Fruit fly (Drosophila melanogaster) whole organism, embryonic: ENCODE data around the gene CG11970.

Source experiments
- Blimp-1 ChIP-seq: fragments of 200-800 bp; sonication (Bioruptor generic); optimal IDR thresholded peaks from 3 replicates; lab custom pipeline; 2018; ENCODE audit warnings: missing biosample characterization, missing genetic modification characterization, mild to moderate bottlenecking, moderate library complexity, missing genetic modification reagents
- BtbVII ChIP-seq: fragments of 200-800 bp; sonication (Bioruptor generic); optimal IDR thresholded peaks from 3 replicates; lab custom pipeline; 2017; ENCODE audit warnings: missing biosample characterization, mild to moderate bottlenecking, missing genetic modification characterization
- CG10209 ChIP-seq: fragments of 200-800 bp; sonication (Bioruptor generic); optimal IDR thresholded peaks from 3 replicates; lab custom pipeline; 2017; ENCODE audit warnings: missing biosample characterization, mild to moderate bottlenecking, missing genetic modification characterization, missing genetic modification reagents
- CG12299 ChIP-seq: fragments of 200-800 bp; sonication (Bioruptor generic); optimal IDR thresholded peaks from 2 replicates; lab custom pipeline; 2018; ENCODE audit warnings: missing biosample characterization, mild to moderate bottlenecking, missing genetic modification characterization
- CG12391 ChIP-seq: fragments of 200-800 bp; sonication (Bioruptor generic); optimal IDR thresholded peaks from 3 replicates; lab custom pipeline; 2018; ENCODE audit warnings: missing biosample characterization, mild to moderate bottlenecking, missing genetic modification characterization, moderate library complexity
- CG13287 ChIP-seq: fragments of 200-800 bp; sonication (Bioruptor generic); IDR thresholded peaks from 2 replicates; pipeline ENCODE4 v1.3.6; 2022; ENCODE audit warnings: missing biosample characterization, missing genetic modification characterization; ENCODE audit not compliant: partially characterized antibody
- CG15269 ChIP-seq: fragments of 200-800 bp; sonication (Bioruptor generic); optimal IDR thresholded peaks from 2 replicates; lab custom pipeline; 2018; ENCODE audit warnings: missing biosample characterization, mild to moderate bottlenecking, missing genetic modification characterization, moderate library complexity
- CG18262 ChIP-seq: fragments of 200-800 bp; optimal IDR thresholded peaks from 3 replicates; lab custom pipeline; 2019; ENCODE audit warnings: missing biosample characterization, mild to moderate bottlenecking, missing genetic modification characterization, moderate library complexity
- CG2202 ChIP-seq: fragments of 200-800 bp; sonication (Bioruptor generic); optimal IDR thresholded peaks from 2 replicates; lab custom pipeline; 2018; ENCODE audit warnings: missing biosample characterization, mild to moderate bottlenecking, missing genetic modification characterization
- CG3726 ChIP-seq: fragments of 200-800 bp; sonication (Bioruptor generic); IDR thresholded peaks from 3 replicates; pipeline ENCODE4, ENCODE4 v1.3.6; 2022; ENCODE audit warnings: missing biosample characterization, missing genetic modification characterization
- CG3995 ChIP-seq: fragments of 200-800 bp; sonication (Bioruptor generic); optimal IDR thresholded peaks from 3 replicates; lab custom pipeline; 2016; ENCODE audit warnings: missing biosample characterization, missing genetic modification characterization
- CG4820 ChIP-seq: fragments of 200-800 bp; sonication (Bioruptor generic); optimal IDR thresholded peaks from 3 replicates; lab custom pipeline; 2016; ENCODE audit warnings: missing biosample characterization, missing genetic modification characterization
- CG5245 ChIP-seq: fragments of 200-800 bp; sonication (Bioruptor generic); optimal IDR thresholded peaks from 3 replicates; lab custom pipeline; 2016; ENCODE audit warnings: missing biosample characterization, missing genetic modification characterization
- CG6791 ChIP-seq: fragments of 200-800 bp; sonication (Bioruptor generic); IDR thresholded peaks from 3 replicates; pipeline ENCODE4 v1.3.6; 2022; ENCODE audit warnings: missing biosample characterization, missing genetic modification characterization; ENCODE audit not compliant: partially characterized antibody
- CG8281 ChIP-seq: fragments of 200-800 bp; sonication (Bioruptor generic); optimal IDR thresholded peaks from 2 replicates; lab custom pipeline; 2018; ENCODE audit warnings: missing biosample characterization, mild to moderate bottlenecking, missing genetic modification characterization, moderate library complexity
- CrebB ChIP-seq: fragments of 200-800 bp; sonication (Bioruptor generic); optimal IDR thresholded peaks from 3 replicates; lab custom pipeline; 2018; ENCODE audit warnings: missing biosample characterization, mild to moderate bottlenecking, missing genetic modification characterization
- D ChIP-seq, 2 experiments: fragments of 200-800 bp in 1 of 2; fragments of >200 bp in 1 of 2; sonication (Bioruptor generic) in 1 of 2; optimal IDR thresholded peaks; 2 replicates in 1 of 2; 3 replicates in 1 of 2; lab custom pipeline; 2017; ENCODE audit warnings: mild to moderate bottlenecking in 1 of 2, missing biosample characterization in 1 of 2, missing genetic modification characterization in 1 of 2, missing genetic modification reagents in 1 of 2
- Doc3 ChIP-seq: fragments of 200-800 bp; sonication (Bioruptor generic); IDR thresholded peaks from 3 replicates; pipeline ENCODE4 v1.3.6; 2022; ENCODE audit warnings: missing biosample characterization, missing genetic modification characterization; ENCODE audit not compliant: partially characterized antibody
- Fer3 ChIP-seq: fragments of 200-800 bp; sonication (Bioruptor generic); optimal IDR thresholded peaks from 2 replicates; lab custom pipeline; 2018; ENCODE audit warnings: missing biosample characterization, mild to moderate bottlenecking, missing genetic modification characterization, moderate library complexity
- HLH3B ChIP-seq: fragments of 200-800 bp; sonication (Bioruptor generic); IDR thresholded peaks from 2 replicates; pipeline ENCODE4 v1.3.6; 2022; ENCODE audit warnings: missing biosample characterization, missing genetic modification characterization
- Hmx ChIP-seq: fragments of 200-800 bp; sonication (Bioruptor generic); optimal IDR thresholded peaks from 2 replicates; lab custom pipeline; 2016; ENCODE audit warnings: missing biosample characterization, missing genetic modification characterization
- Lhr ChIP-seq: fragments of 200-800 bp; sonication (Bioruptor generic); optimal IDR thresholded peaks from 3 replicates; lab custom pipeline; 2017; ENCODE audit warnings: mild to moderate bottlenecking, missing biosample characterization, missing genetic modification reagents, missing genetic modification characterization
- Nf-YA ChIP-seq: fragments of 200-800 bp; sonication (Bioruptor generic); IDR thresholded peaks from 2 replicates; pipeline ENCODE4 v1.3.6; 2022; ENCODE audit warnings: missing biosample characterization, missing genetic modification characterization
- ac ChIP-seq: fragments of 200-800 bp; sonication (Bioruptor generic); optimal IDR thresholded peaks from 3 replicates; lab custom pipeline; 2017; ENCODE audit warnings: missing biosample characterization, mild to moderate bottlenecking, missing genetic modification characterization
- al ChIP-seq: fragments of 200-800 bp; sonication (Bioruptor generic); IDR thresholded peaks from 2 replicates; pipeline ENCODE4 v1.3.6; 2022; ENCODE audit warnings: missing biosample characterization, missing genetic modification characterization
- ara ChIP-seq: fragments of 200-800 bp; sonication (Bioruptor generic); IDR thresholded peaks from 2 replicates; pipeline ENCODE4 v1.3.6; 2022; ENCODE audit warnings: missing biosample characterization, missing genetic modification characterization
- cg ChIP-seq: fragments of 200-800 bp; sonication (Bioruptor generic); optimal IDR thresholded peaks from 3 replicates; lab custom pipeline; 2019; ENCODE audit warnings: missing biosample characterization, mild to moderate bottlenecking, missing genetic modification characterization, moderate library complexity
- chm ChIP-seq: fragments of 200-800 bp; sonication (Bioruptor generic); IDR thresholded peaks from 2 replicates; pipeline ENCODE4 v1.3.6; 2022; ENCODE audit warnings: missing biosample characterization, missing genetic modification characterization
- hkb ChIP-seq, 2 experiments: fragments of 200-800 bp in 1 of 2; fragments of >200 bp in 1 of 2; sonication (Bioruptor generic) in 1 of 2; IDR thresholded peaks in 1 of 2; optimal IDR thresholded peaks in 1 of 2; 2 replicates each; pipeline versions ENCODE4 v1.3.6 to Lab custom; 2017 to 2022; ENCODE audit warnings: missing biosample characterization in 1 of 2, missing genetic modification characterization in 1 of 2
- insv ChIP-seq, 2 experiments: fragments of 200-800 bp; sonication (Bioruptor generic); optimal IDR thresholded peaks; 3 replicates each; lab custom pipeline; 2016 to 2018; ENCODE audit warnings: missing biosample characterization in 2 of 2, missing genetic modification characterization in 2 of 2
- jigr1 ChIP-seq: fragments of 200-800 bp; sonication (Bioruptor generic); IDR thresholded peaks from 3 replicates; pipeline ENCODE4 v1.3.6; 2022; ENCODE audit warnings: missing biosample characterization, missing genetic modification characterization
- jing ChIP-seq: fragments of 200-800 bp; sonication (Bioruptor generic); optimal IDR thresholded peaks from 2 replicates; lab custom pipeline; 2018; ENCODE audit warnings: missing biosample characterization, mild to moderate bottlenecking, missing genetic modification characterization
- kah ChIP-seq: fragments of 200-800 bp; sonication (Bioruptor generic); optimal IDR thresholded peaks from 2 replicates; lab custom pipeline; 2018; ENCODE audit warnings: missing biosample characterization, mild to moderate bottlenecking, missing genetic modification characterization
- lab ChIP-seq: fragments of 200-800 bp; sonication (Bioruptor generic); optimal IDR thresholded peaks from 3 replicates; lab custom pipeline; 2017; ENCODE audit warnings: missing biosample characterization, missing genetic modification characterization, mild to moderate bottlenecking, moderate library complexity, missing genetic modification reagents
- nerfin-1 ChIP-seq: fragments of 200-800 bp; sonication (Bioruptor generic); optimal IDR thresholded peaks from 3 replicates; lab custom pipeline; 2019; ENCODE audit warnings: missing biosample characterization, mild to moderate bottlenecking, missing genetic modification characterization, moderate library complexity
- nom ChIP-seq: fragments of 200-800 bp; sonication (Bioruptor generic); optimal IDR thresholded peaks from 2 replicates; lab custom pipeline; 2017; ENCODE audit warnings: missing biosample characterization, missing genetic modification characterization, mild to moderate bottlenecking, moderate library complexity, missing genetic modification reagents
- odd ChIP-seq: fragments of 200-800 bp; sonication (Bioruptor generic); optimal IDR thresholded peaks from 2 replicates; lab custom pipeline; 2017; ENCODE audit warnings: missing biosample characterization, mild to moderate bottlenecking, missing genetic modification characterization
- pb ChIP-seq: fragments of 200-800 bp; sonication (Bioruptor generic); optimal IDR thresholded peaks from 3 replicates; lab custom pipeline; 2016; ENCODE audit warnings: missing biosample characterization, missing genetic modification characterization
- peb ChIP-seq: fragments of 200-800 bp; sonication (Bioruptor generic); IDR thresholded peaks from 2 replicates; pipeline ENCODE4 v1.3.6; 2022; ENCODE audit warnings: missing biosample characterization, missing genetic modification characterization
- run ChIP-seq: fragments of 200-800 bp; sonication (Bioruptor generic); optimal IDR thresholded peaks from 3 replicates; lab custom pipeline; 2018; ENCODE audit warnings: missing biosample characterization, mild to moderate bottlenecking, missing genetic modification characterization
- seq ChIP-seq: fragments of 200-800 bp; sonication (Bioruptor generic); IDR thresholded peaks from 2 replicates; pipeline ENCODE4 v1.3.6; 2022; ENCODE audit warnings: missing biosample characterization, missing genetic modification characterization
- sisA ChIP-seq: fragments of 200-800 bp; sonication (Bioruptor generic); IDR thresholded peaks from 2 replicates; pipeline ENCODE4 v1.3.6; 2022; ENCODE audit warnings: missing biosample characterization, missing genetic modification characterization
- stc ChIP-seq: fragments of 200-800 bp; sonication (Bioruptor generic); IDR thresholded peaks from 2 replicates; pipeline ENCODE4 v1.3.6; 2022; ENCODE audit warnings: missing biosample characterization, missing genetic modification characterization
- tap ChIP-seq: fragments of 200-800 bp; optimal IDR thresholded peaks from 3 replicates; lab custom pipeline; 2019; ENCODE audit warnings: missing biosample characterization, mild to moderate bottlenecking, missing genetic modification characterization, moderate library complexity
- tll ChIP-seq, 2 experiments: fragments of 200-800 bp in 1 of 2; fragments of >200 bp in 1 of 2; sonication (Bioruptor generic) in 1 of 2; optimal IDR thresholded peaks; 2 replicates each; lab custom pipeline; 2017 to 2019; ENCODE audit warnings: missing biosample characterization in 2 of 2, missing genetic modification characterization in 2 of 2, mild to moderate bottlenecking in 1 of 2, moderate library complexity in 1 of 2
- trem ChIP-seq: fragments of 200-800 bp; optimal IDR thresholded peaks from 3 replicates; lab custom pipeline; 2019; ENCODE audit warnings: missing biosample characterization, mild to moderate bottlenecking, missing genetic modification characterization, moderate library complexity

CG11970 gene

dm6 chr3R:8960329-8960728 lies 24.2 kb upstream of the CG11970 start (continued):
- peak; percentile 42 for TF ChIP-seq nerfin-1 (tag; lab: Kevin White, UChicago)
- peak; percentile 24 for TF ChIP-seq Fer3 (tag; lab: Kevin White, UChicago)
- TF ChIP-seq trem (tag; lab: Kevin White, UChicago) = peak; percentile 44
- peak; percentile 31; the same call in 1 of the 2 replicates for TF ChIP-seq Nf-YA (GFP tag; lab: Robert Waterston, UW)
- TF ChIP-seq jing (GFP tag; lab: Kevin White, UChicago) = no peak
- TF ChIP-seq stc (GFP tag; lab: Robert Waterston, UW) = peak; percentile 65; the same call in 1 of the 2 replicates
- no peak for TF ChIP-seq Doc3 (GFP tag; lab: Robert Waterston, UW)
- TF ChIP-seq CG12391 (tag; lab: Kevin White, UChicago) = peak; percentile 69
- peak; percentile 67 for TF ChIP-seq HLH3B (GFP tag; lab: Robert Waterston, UW)
- TF ChIP-seq sisA (GFP tag; lab: Robert Waterston, UW) = peak; percentile 54
- TF ChIP-seq tap (tag; lab: Kevin White, UChicago) = peak; percentile 70
- peak; percentile 28 for TF ChIP-seq CG8281 (tag; lab: Kevin White, UChicago)
- TF ChIP-seq al (GFP tag; lab: Robert Waterston, UW) = no peak
- TF ChIP-seq peb (GFP tag; lab: Robert Waterston, UW) = 0 out of 2 replicates have a peak, but pooled peaks have one; percentile 30
- no peak for TF ChIP-seq ara (GFP tag; lab: Robert Waterston, UW)
- TF ChIP-seq Lhr (GFP tag; lab: Kevin White, UChicago) = no peak
- TF ChIP-seq Hmx (GFP tag; lab: Kevin White, UChicago) = no peak
- TF ChIP-seq CG4820 = peak; percentile 48
- peak; percentile 48; the same call in 1 of the 2 replicates for TF ChIP-seq seq (GFP tag; lab: Robert Waterston, UW)
- TF ChIP-seq odd (GFP tag; lab: Kevin White, UChicago) = peak; percentile 6
- peak; percentile 73 for TF ChIP-seq CG18262 (tag; lab: Kevin White, UChicago)
- TF ChIP-seq nom (GFP tag; lab: Kevin White, UChicago) = no peak
- no peak for TF ChIP-seq CG3995 (GFP tag; lab: Kevin White, UChicago)
- TF ChIP-seq CG10209 (GFP tag; lab: Kevin White, UChicago) = peak; percentile 47
- no peak for TF ChIP-seq CG5245 (GFP tag; lab: Kevin White, UChicago)
- no peak for TF ChIP-seq D (optimal IDR thresholded peaks at IDR 0.05; lab: Kevin White, UChicago)
- peak; percentile 53 for TF ChIP-seq D (GFP tag; optimal IDR thresholded peaks at IDR 0.05; lab: Kevin White, UChicago)
- no peak for TF ChIP-seq jigr1 (GFP tag; lab: Robert Waterston, UW)
- TF ChIP-seq CG2202 (tag; lab: Kevin White, UChicago) = no peak
- TF ChIP-seq BtbVII = peak; percentile 28
- no peak for TF ChIP-seq CrebB (tag; lab: Kevin White, UChicago)
- peak; percentile 74 for TF ChIP-seq CG15269
- peak; percentile 42 for TF ChIP-seq kah (GFP tag; lab: Kevin White, UChicago)

DNA sequence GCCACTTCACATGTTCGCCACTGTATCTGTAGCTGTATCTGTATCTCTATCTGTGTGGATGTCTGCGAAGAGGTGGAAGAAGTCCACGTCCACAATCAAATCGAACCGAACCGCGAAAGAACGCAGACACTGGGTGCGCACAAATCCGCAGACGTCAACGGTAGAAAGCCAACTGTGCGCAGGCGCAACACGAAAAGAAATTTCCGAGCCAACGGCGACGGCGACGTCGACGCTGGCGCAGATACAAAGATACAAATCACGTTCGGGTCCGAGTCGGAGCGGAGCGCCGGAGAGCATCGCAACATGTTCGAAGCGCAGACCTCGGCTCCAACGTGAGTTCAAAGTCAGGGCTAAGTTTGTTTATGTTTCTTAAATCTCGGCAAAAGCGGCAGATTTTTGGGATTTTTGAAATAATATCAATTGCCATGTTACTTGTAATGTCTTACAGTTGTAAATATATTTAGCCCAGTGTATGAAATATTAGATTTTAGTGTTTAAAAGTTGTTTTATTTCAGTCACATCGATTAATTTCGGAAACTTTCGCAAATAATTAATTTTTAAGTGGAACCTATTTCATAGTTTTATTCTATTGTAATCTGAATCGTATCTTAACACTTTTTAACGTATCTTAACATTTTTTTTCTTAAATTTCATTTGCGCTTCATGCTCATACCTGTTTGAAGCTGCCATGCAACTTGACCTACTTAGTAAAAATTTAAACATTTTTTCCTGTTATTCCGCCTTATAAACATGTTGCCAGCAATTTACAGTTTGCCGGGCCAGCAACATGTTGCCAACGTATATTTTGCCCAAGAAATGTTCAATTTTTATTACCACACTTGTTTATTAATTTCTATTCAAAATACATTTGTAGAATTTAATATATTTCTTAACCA lies 21.4 kb upstream of the CG11970 start, which contains the start of gene ich:
TSS of gene ich (minus strand) at position 178 of the 896 bp plus-strand sequence.
- TF ChIP-seq CG12299 (tag; lab: Kevin White, UChicago) (no peak), CG13287 (GFP tag; lab: Robert Waterston, UW) (no peak), ac (peak; percentile 6), insv (GFP tag; optimal IDR thresholded peaks at IDR 0.05; lab: Kevin White, UChicago) (no peak), tll (GFP tag; optimal IDR thresholded peaks at IDR 0.05; lab: Kevin White, UChicago) (peak in 1 of 2 experiments; percentile 48), hkb (optimal IDR thresholded peaks at IDR 0.05; lab: Kevin White, UChicago) (no peak), hkb (GFP tag; IDR thresholded peaks at IDR 0.05; lab: Robert Waterston, UW) (no peak), pb (GFP tag; lab: Kevin White, UChicago) (no peak), CG3726 (no peak), cg (GFP tag; lab: Kevin White, UChicago) (peak; percentile 57), CG6791 (0 out of 3 replicates have a peak, but pooled peaks have one; percentile 26), lab (no peak), run (tag; lab: Kevin White, UChicago) (no peak), chm (GFP tag; lab: Robert Waterston, UW) (peak; percentile 81; the same call in 1 of the 2 replicates), Blimp-1 (GFP tag; lab: Kevin White, UChicago) (peak; percentile 30)
